Worm (Caenorhabditis elegans): ENCODE measurements around the gene Y45G12C.1.

DNA sequence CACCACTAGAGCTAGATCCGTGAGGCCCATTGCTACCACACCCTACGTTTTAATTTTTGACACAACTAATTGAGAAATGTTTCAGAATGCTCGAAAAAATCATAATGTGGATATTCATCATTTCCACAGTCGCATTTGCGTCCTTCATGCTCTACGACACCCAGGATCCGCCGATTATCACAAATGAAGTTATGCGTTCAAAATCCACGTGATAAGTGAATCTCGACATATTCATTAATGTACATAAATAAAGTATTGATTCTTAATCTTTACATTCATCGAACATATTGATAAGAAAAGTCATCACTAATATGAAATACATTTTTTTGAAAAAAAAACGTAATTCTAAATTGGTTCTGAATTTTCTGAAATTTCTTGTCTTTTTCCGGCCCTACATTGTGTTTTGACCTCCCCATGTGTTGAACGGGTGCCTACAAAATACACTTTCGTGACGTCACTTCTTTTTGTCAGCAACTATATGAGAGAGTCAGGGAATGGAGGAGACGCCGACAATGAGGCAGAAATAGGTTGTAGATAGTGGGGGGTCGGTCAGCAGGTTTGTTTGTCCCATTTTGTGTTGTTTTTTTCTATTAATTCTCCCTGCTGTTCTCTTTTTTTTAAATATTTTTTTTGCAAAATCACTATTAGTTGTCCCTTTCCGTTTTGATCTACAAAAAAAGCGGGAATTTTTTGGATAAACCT lies 49.7 kb downstream of the Y45G12C.1 start, which contains the start of gene F53E10.1:
- TF ChIP-seq ama-1 (optimal IDR thresholded peaks at IDR 0.05): no peak
- no peak for TF ChIP-seq F13C5.2 (tag; optimal IDR thresholded peaks at IDR 0.05)
- TF ChIP-seq hnd-1 (tag; optimal IDR thresholded peaks at IDR 0.05): no peak
- no peak for TF ChIP-seq flt-1 (GFP tag; IDR thresholded peaks at IDR 0.05)
- TF ChIP-seq sea-1 (GFP tag; conservative IDR thresholded peaks at IDR 0.05): no peak
- no peak for TF ChIP-seq scrt-1 (GFP tag; IDR thresholded peaks at IDR 0.05)
- TF ChIP-seq tra-4 (tag; optimal IDR thresholded peaks at IDR 0.05): no peak
- no peak for TF ChIP-seq tbx-37 (GFP tag; conservative IDR thresholded peaks at IDR 0.05)
- no peak for TF ChIP-seq B0310.2 (tag; optimal IDR thresholded peaks at IDR 0.05)
- TF ChIP-seq tbx-11 (GFP tag; IDR thresholded peaks at IDR 0.05): no peak
- no peak for TF ChIP-seq pes-1 (GFP tag; IDR thresholded peaks at IDR 0.05)

Data from whole organism, early embryonic.